Worm (Caenorhabditis elegans): ENCODE results near the gene pgp-11.

Gene pgp-11

DNA sequence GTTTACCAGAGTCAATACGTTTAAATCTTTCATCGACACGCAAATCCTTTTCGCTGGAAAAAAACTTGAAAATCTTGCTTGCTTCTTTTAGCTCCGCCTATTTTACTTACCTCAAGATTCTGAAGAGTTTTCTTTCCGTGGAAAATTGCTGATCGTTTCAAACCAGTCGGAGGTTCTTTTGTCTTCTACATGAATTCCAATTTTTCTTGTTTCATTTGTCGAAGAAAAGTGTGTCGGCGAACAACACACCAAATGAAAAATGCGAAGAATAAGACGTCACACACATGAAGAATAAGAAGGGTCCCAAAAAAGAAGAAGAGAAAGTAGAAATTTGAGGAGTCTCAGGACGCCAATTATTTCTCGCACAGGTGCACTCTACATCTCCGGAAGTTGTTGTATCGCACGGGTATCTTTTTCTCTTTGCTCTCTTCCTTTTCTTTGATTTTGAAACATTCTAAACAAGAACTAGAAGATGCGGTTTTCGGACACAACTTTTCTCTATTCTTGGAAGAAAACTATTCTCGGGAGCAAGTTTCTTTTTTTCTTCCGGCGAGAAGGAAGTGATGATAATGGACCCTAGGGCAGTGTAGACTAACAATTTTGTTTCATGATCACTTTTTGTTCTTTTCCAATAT, 29.8 kb downstream of the pgp-11 start:
- TF ChIP-seq ceh-45 (GFP tag; IDR thresholded peaks at IDR 0.05) (no peak), nfya-1 (tag; optimal IDR thresholded peaks at IDR 0.05) (no peak), hlh-30 (tag; optimal IDR thresholded peaks at IDR 0.05; ENCODE audit: insufficient read depth) (no peak), unc-86 (tag; optimal IDR thresholded peaks at IDR 0.05) (no peak), ets-4 (tag; optimal IDR thresholded peaks at IDR 0.05) (no peak), ref-2 (tag; optimal IDR thresholded peaks at IDR 0.05) (no peak), rnt-1 (tag; optimal IDR thresholded peaks at IDR 0.05) (no peak), nhr-232 (tag; optimal IDR thresholded peaks at IDR 0.05) (no peak), lin-11 (tag; optimal IDR thresholded peaks at IDR 0.05) (no peak), tbx-2 (tag; optimal IDR thresholded peaks at IDR 0.05) (no peak), ztf-16 (tag; optimal IDR thresholded peaks at IDR 0.05) (no peak), lim-6 (tag; optimal IDR thresholded peaks at IDR 0.05) (no peak), eyg-1 (tag; optimal IDR thresholded peaks at IDR 0.05) (no peak)

DNA sequence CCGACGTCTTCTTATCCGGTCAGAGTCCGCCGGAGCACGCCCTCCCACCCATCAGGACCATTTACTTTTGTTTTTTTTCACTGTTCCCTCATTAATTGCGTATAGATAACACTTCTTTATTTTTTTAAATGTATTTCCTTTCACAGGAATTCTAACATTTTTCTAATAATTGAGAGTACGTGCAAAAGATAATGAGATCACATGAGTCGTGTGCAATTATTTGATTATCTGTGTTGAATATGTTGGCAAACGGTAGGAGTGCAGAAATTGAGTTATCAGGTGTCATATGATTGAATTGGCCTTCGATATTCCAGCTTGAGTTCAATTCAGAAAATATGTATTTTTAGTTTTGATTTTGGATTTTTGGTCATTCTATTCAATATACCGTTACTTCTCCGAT, 35.7 kb downstream of the pgp-11 start:
- no peak for TF ChIP-seq hlh-30 (tag; optimal IDR thresholded peaks at IDR 0.05; ENCODE audit: insufficient read depth)
- peak; percentile 50 for TF ChIP-seq unc-42 (tag; optimal IDR thresholded peaks at IDR 0.05)
- no peak for TF ChIP-seq hlh-15 (tag; optimal IDR thresholded peaks at IDR 0.05)
- no peak for TF ChIP-seq fkh-6 (tag; optimal IDR thresholded peaks at IDR 0.05)

ce11 chrII:7962181-7962580, 41.9 kb downstream of the pgp-11 start:
- no peak for TF ChIP-seq ceh-9 (tag; optimal IDR thresholded peaks at IDR 0.05)
- no peak for TF ChIP-seq hlh-8 (tag; optimal IDR thresholded peaks at IDR 0.05)
- no peak for TF ChIP-seq ama-1 (optimal IDR thresholded peaks at IDR 0.05)
- no peak for TF ChIP-seq tbx-7 (tag; optimal IDR thresholded peaks at IDR 0.05)
- TF ChIP-seq nfya-1 (tag; optimal IDR thresholded peaks at IDR 0.05): no peak
- TF ChIP-seq pqm-1 (tag; optimal IDR thresholded peaks at IDR 0.05): no peak
- no peak for TF ChIP-seq odd-2 (tag; optimal IDR thresholded peaks at IDR 0.05)

DNA sequence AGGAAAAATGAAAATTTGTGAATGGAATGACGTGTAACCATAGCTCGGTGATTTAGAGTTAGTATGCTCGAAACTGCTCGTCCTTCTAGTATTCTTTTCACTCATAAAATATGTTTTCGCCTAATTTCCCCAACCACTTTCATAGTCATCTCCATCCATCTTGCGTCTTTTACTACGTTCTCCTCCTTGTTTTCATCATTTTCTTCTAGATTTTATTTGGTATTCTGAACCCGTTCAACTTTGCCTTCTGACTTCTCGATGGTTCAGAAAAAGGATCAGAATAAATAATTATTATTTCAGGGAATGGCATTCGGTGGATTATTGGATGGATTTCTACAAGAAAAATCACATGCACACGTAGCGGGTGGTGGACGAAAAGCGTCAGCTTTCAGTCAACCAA, 45.5 kb downstream of the pgp-11 start, which contains the start of gene C04H4.1:
TSS of gene C04H4.1 (plus strand) at position 301 of the 400 bp plus-strand sequence.
- no peak for TF ChIP-seq mec-3 (tag; optimal IDR thresholded peaks at IDR 0.05; ENCODE audit: borderline replicate concordance)
- no peak for TF ChIP-seq dmd-4 (tag; optimal IDR thresholded peaks at IDR 0.05; ENCODE audit: borderline replicate concordance)
- TF ChIP-seq K02D7.2 (tag; optimal IDR thresholded peaks at IDR 0.05): no peak
- no peak for TF ChIP-seq pros-1 (tag; optimal IDR thresholded peaks at IDR 0.05)
- TF ChIP-seq Y22D7AL.16 (tag; optimal IDR thresholded peaks at IDR 0.05): no peak
- no peak for TF ChIP-seq ceh-18 (tag; optimal IDR thresholded peaks at IDR 0.05)
- TF ChIP-seq fkh-10 (GFP tag; optimal IDR thresholded peaks at IDR 0.05): no peak
- no peak for TF ChIP-seq T23F11.4 (GFP tag; optimal IDR thresholded peaks at IDR 0.05)
- no peak for TF ChIP-seq che-1 (tag; optimal IDR thresholded peaks at IDR 0.05)
- TF ChIP-seq K09A11.1 (tag; optimal IDR thresholded peaks at IDR 0.05; ENCODE audit: insufficient read depth): no peak
- no peak for TF ChIP-seq sox-2 (GFP tag; IDR thresholded peaks at IDR 0.05)
- TF ChIP-seq odd-2 (tag; optimal IDR thresholded peaks at IDR 0.05): no peak
- TF ChIP-seq unc-42 (tag; optimal IDR thresholded peaks at IDR 0.05): no peak
- no peak for TF ChIP-seq pax-1 (tag; optimal IDR thresholded peaks at IDR 0.05)
- TF ChIP-seq sdc-2 (tag; optimal IDR thresholded peaks at IDR 0.05): no peak
- no peak for TF ChIP-seq rnt-1 (tag; optimal IDR thresholded peaks at IDR 0.05)

DNA sequence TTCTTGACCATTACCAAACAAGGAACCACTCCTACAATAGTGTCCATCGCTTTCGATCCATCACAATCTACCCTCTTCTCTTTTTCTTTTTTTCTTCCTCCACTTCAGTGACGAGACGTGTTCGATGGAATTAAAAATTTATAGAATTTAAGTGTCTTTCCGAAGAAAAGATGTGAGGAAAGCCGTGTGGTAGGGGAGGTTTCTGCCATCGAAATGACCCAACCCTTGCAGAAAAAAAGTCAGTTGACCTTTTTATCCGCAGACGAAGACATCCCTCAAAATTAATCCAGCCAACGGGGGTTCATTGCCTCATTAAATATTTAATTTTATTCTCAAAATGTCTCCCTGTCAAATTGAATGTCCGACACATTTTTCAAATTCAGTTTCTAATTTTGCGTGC, 48.5 kb downstream of the pgp-11 start:
- no peak for TF ChIP-seq ceh-19 (GFP tag; optimal IDR thresholded peaks at IDR 0.05)
